Fruit fly (Drosophila melanogaster): ENCODE results near the gene brk.

DNA sequence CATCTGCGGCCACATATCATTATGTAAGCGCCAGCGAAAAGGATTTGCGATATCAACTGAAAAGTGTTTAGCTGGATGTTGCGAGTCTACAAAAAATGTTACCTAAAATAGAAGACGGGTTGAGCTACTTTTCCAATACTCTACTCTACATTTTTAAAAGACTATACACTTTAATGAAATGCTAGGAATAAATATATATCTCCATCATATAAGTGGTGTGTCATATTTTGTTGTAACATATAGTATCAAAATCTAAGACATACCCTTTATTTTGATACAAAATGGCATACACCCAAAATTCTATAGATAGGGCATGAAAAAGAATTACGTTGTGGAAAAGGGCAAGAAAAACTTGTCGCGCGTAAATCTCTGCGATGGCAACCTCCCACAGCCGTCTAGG, 35.3 kb downstream of the brk start:
- no peak for TF ChIP-seq gsb (GFP tag; IDR thresholded peaks at IDR 0.05)
- no peak for TF ChIP-seq hkb (optimal IDR thresholded peaks at IDR 0.05)
- no peak for TF ChIP-seq hkb (GFP tag; IDR thresholded peaks at IDR 0.05)
- TF ChIP-seq ci (GFP tag; IDR thresholded peaks at IDR 0.05): no peak
- TF ChIP-seq dm (GFP tag; optimal IDR thresholded peaks at IDR 0.05): no peak
